Worm (Caenorhabditis elegans): ENCODE data around the gene C14A6.3.
A peak's percentile ranks its signal among the peaks of the same experiment; 100 is the strongest.

The C14A6.3 gene

DNA sequence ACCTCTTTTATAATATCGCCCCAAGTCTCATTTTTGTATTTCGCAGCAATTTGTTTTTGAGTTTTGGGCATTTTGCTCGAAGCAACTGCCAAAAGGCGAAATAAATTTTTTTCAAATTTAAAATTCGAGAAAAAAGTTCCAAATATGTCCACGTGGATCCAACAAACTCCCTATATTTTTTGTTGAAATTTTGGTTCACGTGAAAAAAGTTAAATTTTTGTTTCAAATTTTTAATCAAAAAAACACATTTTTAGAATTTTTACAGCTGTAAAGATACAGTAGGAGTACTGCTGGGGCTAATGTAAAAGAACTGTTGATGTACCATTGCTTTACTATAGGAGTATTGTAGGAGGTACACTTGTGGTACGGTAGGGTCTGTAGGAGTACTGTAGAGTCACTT lies 21.0 kb downstream of the C14A6.3 start, which contains the start of gene C14A6.6:
Gene C14A6.6, minus strand, starts transcription at position 101 of the 400 bp plus-strand sequence.
- TF ChIP-seq ceh-20 (GFP tag; IDR thresholded peaks at IDR 0.05) (no peak), madf-5 (GFP tag; IDR thresholded peaks at IDR 0.05) (no peak), daf-16 (GFP tag; optimal IDR thresholded peaks at IDR 0.05) (no peak), daf-16 (tag; optimal IDR thresholded peaks at IDR 0.05) (no peak), unc-62 (GFP tag; optimal IDR thresholded peaks at IDR 0.05 in 1 of 2) (peak in 1 of 2 experiments; percentile 89), unc-62 (tag; optimal IDR thresholded peaks at IDR 0.05) (no peak), mdt-29 (GFP tag; IDR thresholded peaks at IDR 0.05) (no peak), F26F4.8 (GFP tag; conservative IDR thresholded peaks at IDR 0.05) (no peak), R02D3.7 (tag; optimal IDR thresholded peaks at IDR 0.05) (no peak)

DNA sequence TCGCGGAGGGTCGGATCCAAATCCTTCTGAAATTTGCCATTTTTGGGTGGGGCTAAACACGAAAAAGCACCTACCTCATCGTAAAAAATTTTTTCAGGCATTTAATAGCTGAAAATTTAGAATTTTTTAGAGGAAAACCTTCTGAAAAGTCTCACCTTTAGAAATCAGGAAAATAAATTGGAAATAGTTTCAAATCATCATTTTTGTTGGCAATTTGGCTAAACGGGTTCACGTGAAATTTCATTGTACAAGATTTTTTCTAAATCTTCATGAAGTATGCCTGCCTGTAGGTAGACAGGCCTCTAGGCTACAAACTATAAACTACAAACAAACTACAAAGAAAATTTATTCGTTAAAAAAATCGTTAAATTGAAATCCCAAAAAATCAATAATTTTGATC lies 22.1 kb downstream of the C14A6.3 start, which contains the start of gene C14A6.7:
Gene C14A6.7, minus strand, starts transcription at position 101 of the 400 bp plus-strand sequence.
- TF ChIP-seq lir-3 (tag; optimal IDR thresholded peaks at IDR 0.05): no peak
- TF ChIP-seq nhr-25 (tag; optimal IDR thresholded peaks at IDR 0.05; ENCODE audit: borderline replicate concordance, insufficient read depth): no peak
- TF ChIP-seq ztf-7 (tag; optimal IDR thresholded peaks at IDR 0.05): no peak
- TF ChIP-seq ztf-11 (tag; optimal IDR thresholded peaks at IDR 0.05): no peak
- TF ChIP-seq egl-43 (GFP tag; IDR thresholded peaks at IDR 0.05): no peak
- no peak for TF ChIP-seq php-3 (GFP tag; IDR thresholded peaks at IDR 0.05)
- no peak for TF ChIP-seq ceh-82 (tag; optimal IDR thresholded peaks at IDR 0.05)
- no peak for TF ChIP-seq lin-38 (GFP tag; IDR thresholded peaks at IDR 0.05)
- no peak for TF ChIP-seq lin-13 (GFP tag; optimal IDR thresholded peaks at IDR 0.05)
- no peak for TF ChIP-seq duxl-1 (tag; optimal IDR thresholded peaks at IDR 0.05; ENCODE audit: poor library complexity)

DNA sequence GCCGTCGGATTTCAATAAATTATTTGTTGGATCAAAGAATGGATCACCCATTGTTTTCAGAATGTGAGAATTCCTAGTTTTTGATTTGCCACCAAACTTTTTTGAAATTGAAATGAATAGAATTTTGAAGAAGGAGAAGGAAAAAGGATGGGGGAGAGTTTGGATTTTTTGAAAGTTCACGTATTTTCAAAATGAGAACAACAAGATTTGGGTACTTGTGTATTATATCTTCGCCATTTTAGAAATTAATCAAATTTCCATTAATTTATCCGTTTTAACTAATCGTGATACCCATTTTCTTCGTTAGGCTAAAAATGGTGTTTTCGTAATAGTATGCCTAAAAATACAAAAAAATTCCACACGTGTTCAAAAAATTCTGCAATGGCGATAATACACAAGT lies 25.4 kb downstream of the C14A6.3 start, which contains the start of gene C14A6.8:
Gene C14A6.8, minus strand, starts transcription at position 101 of the 400 bp plus-strand sequence.
- TF ChIP-seq zag-1 (tag; optimal IDR thresholded peaks at IDR 0.05) (no peak), ama-1 (optimal IDR thresholded peaks at IDR 0.05) (no peak), daf-19 (GFP tag; conservative IDR thresholded peaks at IDR 0.05) (no peak), aly-2 (tag; optimal IDR thresholded peaks at IDR 0.05) (no peak), mxl-2 (GFP tag; conservative IDR thresholded peaks at IDR 0.05) (no peak), ztf-11 (tag; optimal IDR thresholded peaks at IDR 0.05) (no peak), T20F7.1 (GFP tag; optimal IDR thresholded peaks at IDR 0.05) (no peak), nhr-102 (tag; optimal IDR thresholded peaks at IDR 0.05) (no peak), fkh-10 (GFP tag; optimal IDR thresholded peaks at IDR 0.05) (no peak), mdl-1 (tag; optimal IDR thresholded peaks at IDR 0.05) (no peak), zip-11 (GFP tag; IDR thresholded peaks at IDR 0.05) (no peak), egl-43 (GFP tag; IDR thresholded peaks at IDR 0.05) (no peak), nhr-237 (tag; optimal IDR thresholded peaks at IDR 0.05) (no peak), aha-1 (tag) (no peak)

DNA sequence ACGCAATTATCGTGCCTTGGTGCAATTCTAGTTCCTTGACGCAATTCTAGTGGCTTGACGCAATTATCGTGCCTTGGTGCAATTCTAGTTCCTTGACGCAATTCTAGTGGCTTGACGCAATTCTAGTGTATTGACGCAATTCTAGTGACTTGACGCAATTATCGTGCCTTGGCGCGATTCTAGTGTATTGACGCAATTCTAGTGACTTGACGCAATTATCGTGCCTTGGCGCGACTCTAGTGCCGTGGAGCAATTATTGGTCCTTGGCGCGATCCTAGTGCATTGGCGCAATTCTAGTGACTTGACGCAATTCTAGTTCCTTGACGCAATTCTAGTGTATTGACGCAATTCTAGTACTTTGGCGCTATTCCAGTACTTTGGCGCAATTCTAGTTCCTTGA lies 28.8 kb downstream of the C14A6.3 start:
- TF ChIP-seq madf-5 (GFP tag; IDR thresholded peaks at IDR 0.05) (peak in 1 of 2 experiments; percentile 69; a peak in 1 of 4 replicates), dmd-8 (GFP tag; IDR thresholded peaks at IDR 0.05) (0 out of 2 replicates have a peak, but pooled peaks have one; percentile 35)

DNA sequence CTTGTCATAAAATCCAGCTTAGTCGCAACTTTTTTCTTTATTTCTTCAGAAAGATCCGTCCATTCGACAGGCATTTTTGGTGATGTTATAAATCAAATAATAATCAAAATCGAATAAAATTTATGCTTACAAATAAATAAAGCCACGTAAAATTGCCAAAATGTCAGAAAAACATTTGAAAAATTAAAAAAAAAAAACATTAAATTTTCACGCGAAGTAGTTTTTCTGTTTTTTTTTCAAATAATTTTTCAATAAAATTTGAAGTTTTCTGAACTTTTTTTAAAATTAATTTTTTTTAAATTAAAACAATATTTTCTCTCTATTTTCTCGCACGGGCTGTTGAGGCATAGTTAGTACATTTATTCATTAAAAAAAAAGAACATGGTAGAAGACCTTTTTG lies 32.5 kb downstream of the C14A6.3 start, which contains the start of gene C31G12.4:
Gene C31G12.4, minus strand, starts transcription at position 101 of the 400 bp plus-strand sequence.
- TF ChIP-seq mxl-2 (GFP tag; conservative IDR thresholded peaks at IDR 0.05) (no peak), aly-2 (tag; optimal IDR thresholded peaks at IDR 0.05) (no peak), lin-13 (GFP tag; optimal IDR thresholded peaks at IDR 0.05) (no peak), spr-1 (tag; optimal IDR thresholded peaks at IDR 0.05) (no peak), cey-2 (tag; optimal IDR thresholded peaks at IDR 0.05; ENCODE audit: borderline replicate concordance, insufficient read depth) (no peak), dpl-1 (GFP tag; optimal IDR thresholded peaks at IDR 0.05) (no peak), mep-1 (tag; optimal IDR thresholded peaks at IDR 0.05) (no peak), mxl-3 (GFP tag; optimal IDR thresholded peaks at IDR 0.05) (no peak), rbr-2 (tag; optimal IDR thresholded peaks at IDR 0.05) (no peak), dve-1 (tag; optimal IDR thresholded peaks at IDR 0.05; ENCODE audit: insufficient read depth) (no peak)
